Fruit fly (Drosophila melanogaster) whole organism, adult: ENCODE measurements around the gene Tsp29Fb.

Experiments used
- CG11617 ChIP-seq: fragments of 200-800 bp; sonication (Bioruptor generic); optimal IDR thresholded peaks from 2 replicates; lab custom pipeline; 2017; ENCODE audit warnings: mild to moderate bottlenecking, missing biosample characterization, missing genetic modification reagents, missing genetic modification characterization
- CG12768 ChIP-seq: fragments of 200-800 bp; sonication (Bioruptor generic); optimal IDR thresholded peaks from 2 replicates; lab custom pipeline; 2017; ENCODE audit warnings: missing biosample characterization, missing genetic modification characterization, mild to moderate bottlenecking, moderate library complexity, missing genetic modification reagents
- CG14711 ChIP-seq: fragments of 200-800 bp; sonication (Bioruptor generic); optimal IDR thresholded peaks from 2 replicates; lab custom pipeline; 2018; ENCODE audit warnings: missing biosample characterization, mild to moderate bottlenecking, missing genetic modification characterization, moderate library complexity
- CG1620 ChIP-seq: fragments of 200-800 bp; sonication (Bioruptor generic); optimal IDR thresholded peaks from 2 replicates; lab custom pipeline; 2016; ENCODE audit warnings: missing biosample characterization, missing genetic modification characterization
- CG33017 ChIP-seq: fragments of 200-800 bp; sonication (Bioruptor generic); optimal IDR thresholded peaks from 2 replicates; lab custom pipeline; 2018; ENCODE audit warnings: missing biosample characterization, mild to moderate bottlenecking, missing genetic modification characterization, moderate library complexity
- CG5204 ChIP-seq: fragments of 200-800 bp; sonication (Bioruptor generic); optimal IDR thresholded peaks from 2 replicates; lab custom pipeline; 2016; ENCODE audit warnings: missing biosample characterization, missing genetic modification characterization
- CG7045 ChIP-seq: fragments of 200-800 bp; sonication (Bioruptor generic); optimal IDR thresholded peaks from 2 replicates; lab custom pipeline; 2017; ENCODE audit warnings: missing biosample characterization, mild to moderate bottlenecking, missing genetic modification characterization
- CG7101 ChIP-seq: fragments of 200-800 bp; sonication (Bioruptor generic); optimal IDR thresholded peaks from 2 replicates; lab custom pipeline; 2018; ENCODE audit warnings: missing biosample characterization, mild to moderate bottlenecking, missing genetic modification characterization, moderate library complexity
- Clk ChIP-seq: fragments of 200-800 bp; sonication (Bioruptor generic); optimal IDR thresholded peaks from 2 replicates; lab custom pipeline; 2017; ENCODE audit warnings: missing biosample characterization, missing genetic modification characterization
- Crg-1 ChIP-seq: fragments of 200-800 bp; sonication (Bioruptor generic); optimal IDR thresholded peaks from 2 replicates; lab custom pipeline; 2016; ENCODE audit warnings: missing biosample characterization, missing genetic modification characterization
- Hr96 ChIP-seq: fragments of 200-800 bp; sonication (Bioruptor generic); optimal IDR thresholded peaks from 2 replicates; lab custom pipeline; 2016; ENCODE audit warnings: missing biosample characterization, missing genetic modification characterization
- Mnt ChIP-seq: fragments of 200-800 bp; sonication (Bioruptor generic); optimal IDR thresholded peaks from 2 replicates; lab custom pipeline; 2016; ENCODE audit warnings: missing biosample characterization, mild to moderate bottlenecking, missing genetic modification characterization
- bab1 ChIP-seq: fragments of 200-800 bp; sonication (Bioruptor generic); optimal IDR thresholded peaks from 3 replicates; lab custom pipeline; 2019; ENCODE audit warnings: missing biosample characterization, mild to moderate bottlenecking, missing genetic modification characterization, moderate library complexity
- cic ChIP-seq: fragments of 200-800 bp; sonication (Bioruptor generic); optimal IDR thresholded peaks from 2 replicates; lab custom pipeline; 2017; ENCODE audit warnings: missing biosample characterization, mild to moderate bottlenecking, missing genetic modification characterization, moderate library complexity
- cnc ChIP-seq, 2 experiments: fragments of >200 bp; optimal IDR thresholded peaks; 2 replicates each; lab custom pipeline; 2017
- kay ChIP-seq: fragments of 200-800 bp; sonication (Bioruptor generic); peaks from one replicate; lab custom pipeline; 2016; ENCODE audit warnings: missing biosample characterization, missing genetic modification characterization, borderline replicate concordance
- ovo ChIP-seq: fragments of 200-800 bp; sonication (Bioruptor generic); optimal IDR thresholded peaks from 2 replicates; lab custom pipeline; 2016; ENCODE audit warnings: missing biosample characterization, missing genetic modification characterization
- pad ChIP-seq: fragments of 200-800 bp; sonication (Bioruptor generic); optimal IDR thresholded peaks from 3 replicates; lab custom pipeline; 2017; ENCODE audit warnings: missing biosample characterization, missing genetic modification characterization, mild to moderate bottlenecking, moderate library complexity, missing genetic modification reagents
- tj ChIP-seq: fragments of 200-800 bp; sonication (Bioruptor generic); optimal IDR thresholded peaks from 3 replicates; lab custom pipeline; 2017; ENCODE audit warnings: missing biosample characterization, mild to moderate bottlenecking, missing genetic modification characterization, moderate library complexity
- toe ChIP-seq: fragments of 200-800 bp; sonication (Bioruptor generic); optimal IDR thresholded peaks from 2 replicates; lab custom pipeline; 2016; ENCODE audit warnings: missing biosample characterization, missing genetic modification characterization

Gene Tsp29Fb

DNA sequence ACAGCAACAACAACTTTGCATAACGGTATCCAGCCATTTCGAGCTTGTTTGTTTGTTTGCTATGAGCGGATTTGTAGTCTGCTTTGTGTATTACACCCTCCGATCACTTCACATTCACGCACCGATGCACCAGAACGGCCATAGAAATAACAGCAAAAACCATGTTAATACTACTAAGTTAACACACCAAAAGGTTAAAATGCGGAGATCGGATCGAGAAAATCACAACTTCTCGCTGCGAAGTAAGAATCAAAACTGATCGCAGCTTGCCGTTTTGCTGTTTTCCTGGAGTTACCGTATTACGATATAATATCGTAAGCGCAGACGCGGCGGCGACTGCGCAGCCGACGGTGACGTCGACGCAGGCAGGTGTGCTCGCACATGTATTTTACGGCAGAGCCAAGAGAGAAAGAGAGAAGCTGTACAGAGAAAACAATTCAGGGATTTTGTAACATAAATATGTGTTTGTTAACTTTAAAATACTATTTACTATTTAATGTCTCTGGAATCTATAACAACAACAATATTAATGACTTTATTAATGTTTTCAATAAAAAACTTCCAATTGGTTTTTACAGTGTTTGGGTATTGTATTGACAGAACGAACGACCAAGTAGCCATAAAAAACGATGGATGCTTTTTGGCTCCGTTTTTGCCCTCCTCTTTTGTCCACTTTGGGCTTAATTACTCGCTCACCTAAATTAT is 47.6 kb downstream of the Tsp29Fb start, which contains the start of gene CG13101:
CG13101 (minus strand) TSS at position 259 of the 705 bp plus-strand sequence.
- TF ChIP-seq CG12768 (GFP tag; lab: Kevin White, UChicago) (peak; percentile 31), pad (GFP tag; lab: Kevin White, UChicago) (peak; percentile 42), Clk (no peak), CG7045 (GFP tag; lab: Kevin White, UChicago) (peak; percentile 52), kay (GFP tag; lab: Kevin White, UChicago) (no peak), bab1 (peak; percentile 89), CG14711 (tag; lab: Kevin White, UChicago) (peak; percentile 79), Mnt (GFP tag; lab: Kevin White, UChicago) (peak; percentile 54), cnc (optimal IDR thresholded peaks at IDR 0.05; lab: Kevin White, UChicago) (no peak), CG11617 (GFP tag; lab: Kevin White, UChicago) (peak; percentile 64), CG1620 (GFP tag; lab: Kevin White, UChicago) (peak; percentile 46), cic (GFP tag; lab: Kevin White, UChicago) (no peak), CG5204 (peak; percentile 53), CG7101 (tag; lab: Kevin White, UChicago) (peak; percentile 84), ovo (peak; percentile 73), Hr96 (no peak), tj (GFP tag; lab: Kevin White, UChicago) (peak; percentile 57), CG33017 (tag; lab: Kevin White, UChicago) (peak; percentile 63), Crg-1 (peak; percentile 63), toe (GFP tag; lab: Kevin White, UChicago) (no peak)

DNA sequence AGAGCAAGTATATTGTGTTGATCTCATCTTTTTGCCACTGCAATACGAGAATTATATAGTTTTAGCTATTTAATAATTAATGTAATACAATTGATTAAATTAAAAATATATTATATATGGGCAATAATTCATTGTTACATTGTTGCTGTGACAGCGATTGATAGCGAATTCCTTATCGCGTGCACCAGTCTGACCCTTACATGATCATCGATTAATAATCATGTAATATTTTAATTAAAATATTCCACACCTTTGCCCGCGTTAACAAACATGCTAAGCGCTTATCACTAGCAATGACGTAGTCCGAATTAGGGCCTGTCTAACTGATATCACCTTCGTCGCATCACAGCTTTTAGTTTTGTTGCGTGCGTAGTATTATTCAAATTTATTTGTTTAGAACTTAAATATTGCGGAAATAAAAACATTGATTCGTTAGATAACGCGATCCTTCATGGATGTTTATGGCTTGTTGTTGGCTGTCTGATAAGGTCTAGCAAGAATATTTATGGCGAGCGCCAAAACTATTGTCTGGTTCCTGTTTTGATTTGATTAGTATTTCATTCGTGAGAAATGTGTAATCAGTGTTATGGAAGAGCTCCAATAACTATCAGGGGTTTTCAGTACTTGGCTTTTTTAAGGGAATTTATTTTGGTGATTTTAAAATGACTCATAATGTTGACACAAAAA is 50.2 kb downstream of the Tsp29Fb start:
- TF ChIP-seq CG1620 (GFP tag; lab: Kevin White, UChicago) (no peak), cic (GFP tag; lab: Kevin White, UChicago) (peak; percentile 7), CG11617 (GFP tag; lab: Kevin White, UChicago) (no peak), tj (GFP tag; lab: Kevin White, UChicago) (no peak), pad (GFP tag; lab: Kevin White, UChicago) (no peak), Mnt (GFP tag; lab: Kevin White, UChicago) (no peak), toe (GFP tag; lab: Kevin White, UChicago) (no peak), kay (GFP tag; lab: Kevin White, UChicago) (peak; percentile 77), ovo (no peak), CG14711 (tag; lab: Kevin White, UChicago) (no peak), CG12768 (GFP tag; lab: Kevin White, UChicago) (no peak), CG5204 (no peak)

DNA sequence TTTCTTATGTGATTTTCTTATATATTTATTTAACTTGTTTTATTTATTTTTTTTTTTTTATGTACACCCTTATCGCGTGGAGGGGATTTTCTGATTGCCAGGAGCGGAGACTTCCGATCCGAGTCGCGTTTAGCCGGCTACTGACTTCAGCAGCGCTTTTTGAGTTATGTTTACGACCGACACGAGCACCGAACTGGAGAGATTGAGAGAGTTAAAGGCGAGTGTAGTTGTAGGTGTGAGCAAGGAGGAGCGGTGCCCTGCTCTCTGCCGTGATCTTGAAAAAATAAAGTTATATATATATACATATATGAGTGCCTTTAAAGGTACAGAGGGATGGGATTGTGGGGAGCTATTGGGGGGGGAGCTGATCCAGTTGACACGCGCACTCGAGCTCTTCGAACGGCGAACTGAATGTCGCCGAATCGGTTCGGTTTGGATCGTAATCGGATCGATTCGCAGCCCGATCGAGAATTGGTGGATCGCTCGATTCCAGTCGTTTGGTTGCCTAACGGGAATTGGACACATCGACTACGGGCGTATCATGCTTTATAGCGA is 51.9 kb downstream of the Tsp29Fb start, which contains the start of gene rost:
rost (minus strand) TSS at position 503 of the 555 bp plus-strand sequence.
- TF ChIP-seq Mnt (GFP tag; lab: Kevin White, UChicago) (peak; percentile 83), tj (GFP tag; lab: Kevin White, UChicago) (peak; percentile 39), pad (GFP tag; lab: Kevin White, UChicago) (peak; percentile 59), CG12768 (GFP tag; lab: Kevin White, UChicago) (no peak), kay (GFP tag; lab: Kevin White, UChicago) (peak; percentile 10), ovo (peak; percentile 80), bab1 (no peak)
